Worm (Caenorhabditis elegans) whole organism, L4 larva: ENCODE measurements around the gene F56D6.9.

Experiments
- F49E8.2 ChIP-seq: sonication (generic microtip); optimal IDR thresholded peaks from 2 replicates; lab custom pipeline; 2016; ENCODE audit warnings: missing compliant biosample characterization, mild to moderate bottlenecking, missing genetic modification characterization, borderline replicate concordance
- ceh-28 ChIP-seq: fragments of 150-350 bp; optimal IDR thresholded peaks from 2 replicates; lab custom pipeline; 2014; ENCODE audit warnings: missing biosample characterization, missing genetic modification reagents, missing genetic modification characterization
- daf-19 ChIP-seq: fragments of 200-800 bp; sonication (Bioruptor generic); conservative IDR thresholded peaks from 2 replicates; pipeline ENCODE4 v1.3.6; 2022; ENCODE audit warnings: missing genetic modification characterization, missing compliant biosample characterization
- lir-3 ChIP-seq: sonication (generic microtip); optimal IDR thresholded peaks from 2 replicates; lab custom pipeline; 2016; ENCODE audit warnings: mild to moderate bottlenecking, missing genetic modification characterization, missing compliant biosample characterization
- nhr-237 ChIP-seq: sonication (generic microtip); optimal IDR thresholded peaks from 2 replicates; lab custom pipeline; 2017; ENCODE audit warnings: missing biosample characterization, missing genetic modification characterization
- nhr-42 ChIP-seq: fragments of 200-800 bp; sonication (Bioruptor generic); IDR thresholded peaks from 2 replicates; pipeline ENCODE4 v1.3.6; 2022; ENCODE audit warnings: missing genetic modification characterization, missing compliant biosample characterization

- TF ChIP-seq ceh-28 (tag; lab: Kevin White, UChicago) (no peak), nhr-237 (tag; lab: Kevin White, UChicago) (no peak), nhr-42 (no peak), F49E8.2 (tag; lab: Kevin White, UChicago) (no peak), daf-19 (GFP tag; lab: Robert Waterston, UW) (no peak), lir-3 (tag; lab: Kevin White, UChicago) (no peak)
Observed at ce11 chrIV:3902955-3903354, 10.8 kb downstream of the F56D6.9 start, which contains the start of gene F56D6.6.
